Worm (Caenorhabditis elegans) whole organism, L2 larva: Measurements from ENCODE around the gene F29A7.6.

Experiments used
- ceh-16 ChIP-seq: fragments of 150-350 bp; optimal IDR thresholded peaks from 2 replicates; lab custom pipeline; 2014; ENCODE audit warnings: missing biosample characterization, missing genetic modification characterization
- nhr-237 ChIP-seq: fragments of 150-350 bp; optimal IDR thresholded peaks from 2 replicates; lab custom pipeline; 2014; ENCODE audit warnings: missing biosample characterization, missing genetic modification characterization
- skn-1 ChIP-seq: sonication (generic microtip); optimal IDR thresholded peaks from 2 replicates; lab custom pipeline; 2017; ENCODE audit warnings: missing biosample characterization, missing genetic modification characterization

DNA sequence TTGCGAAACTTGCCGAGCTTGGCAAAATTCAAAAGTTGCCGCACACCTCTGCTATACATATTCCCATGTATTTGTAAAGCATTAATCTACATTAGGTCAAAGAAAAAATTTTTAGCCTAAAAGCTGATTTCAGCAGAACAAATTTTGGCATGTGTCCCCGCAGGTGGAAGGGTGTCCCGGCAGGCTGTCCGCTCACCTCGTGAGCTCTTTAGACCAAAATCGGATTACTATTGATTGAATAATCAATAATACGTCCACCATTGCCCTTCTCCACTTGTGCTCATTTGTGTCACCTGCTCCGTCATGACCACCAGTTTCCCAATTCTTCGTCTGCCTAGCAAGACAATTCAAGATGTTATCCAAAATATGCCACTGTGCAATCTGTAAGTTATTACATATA is 6.1 kb upstream of the F29A7.6 start, which contains the start of gene fbxb-107:
- no peak for TF ChIP-seq nhr-237
- no peak for TF ChIP-seq ceh-16 (tag; lab: Kevin White, UChicago)
- no peak for TF ChIP-seq skn-1 (tag; lab: Kevin White, UChicago)
